Worm (Caenorhabditis elegans): ENCODE results near the gene Y32F6B.9.

Gene Y32F6B.9

DNA sequence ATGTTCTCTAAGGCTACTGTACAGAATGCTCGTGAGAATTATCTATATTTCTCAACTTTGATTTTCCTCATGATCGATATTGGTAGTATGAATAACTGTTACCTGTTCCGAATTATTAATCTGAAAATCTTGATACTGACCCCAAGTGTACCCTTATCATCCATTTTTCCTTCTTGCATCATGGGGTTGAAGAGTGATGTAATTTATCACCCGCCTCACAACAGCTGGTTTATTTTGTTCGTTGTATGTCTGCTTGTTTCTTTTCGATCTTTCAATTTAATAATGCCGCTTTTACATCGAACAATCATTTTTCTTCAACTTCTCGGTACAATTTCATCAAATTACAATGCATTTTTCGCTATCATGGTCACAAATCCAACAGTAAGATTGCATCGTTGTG lies 30.4 kb downstream of the Y32F6B.9 start, which contains the start of gene C35A5.6:
TSS of gene C35A5.6 (plus strand) at position 283 of the 400 bp plus-strand sequence.
- TF ChIP-seq lin-13 (GFP tag; optimal IDR thresholded peaks at IDR 0.05), result no peak
- no peak for TF ChIP-seq php-3 (GFP tag; IDR thresholded peaks at IDR 0.05)
- no peak for TF ChIP-seq mdl-1 (tag; optimal IDR thresholded peaks at IDR 0.05)
- peak; percentile 16 for TF ChIP-seq nhr-28 (tag; optimal IDR thresholded peaks at IDR 0.05)
- no peak for TF ChIP-seq lim-7 (GFP tag; IDR thresholded peaks at IDR 0.05)
- no peak for TF ChIP-seq vab-7 (GFP tag; IDR thresholded peaks at IDR 0.05)
- no peak for TF ChIP-seq nhr-11 (tag; optimal IDR thresholded peaks at IDR 0.05)
- no peak for TF ChIP-seq R02D3.7 (tag; optimal IDR thresholded peaks at IDR 0.05)
- no peak for TF ChIP-seq zfp-3 (GFP tag; conservative IDR thresholded peaks at IDR 0.05)
- TF ChIP-seq dmd-9 (GFP tag; IDR thresholded peaks at IDR 0.05), result no peak
- no peak for TF ChIP-seq tag-97 (GFP tag; IDR thresholded peaks at IDR 0.05)
- TF ChIP-seq ZK546.5 (tag; optimal IDR thresholded peaks at IDR 0.05), result no peak
- no peak for TF ChIP-seq daf-8 (GFP tag; IDR thresholded peaks at IDR 0.05)
- no peak for TF ChIP-seq madf-9 (GFP tag; conservative IDR thresholded peaks at IDR 0.05)
- peak; percentile 52 for TF ChIP-seq hlh-30 (tag; optimal IDR thresholded peaks at IDR 0.05; ENCODE audit: insufficient read depth)
- no peak for TF ChIP-seq cey-2 (tag; optimal IDR thresholded peaks at IDR 0.05; ENCODE audit: borderline replicate concordance, insufficient read depth)
- no peak for TF ChIP-seq mep-1 (tag; optimal IDR thresholded peaks at IDR 0.05)
- no peak for TF ChIP-seq egl-27 (tag; optimal IDR thresholded peaks at IDR 0.05)
- TF ChIP-seq ztf-7 (tag; optimal IDR thresholded peaks at IDR 0.05), result peak; percentile 97

DNA sequence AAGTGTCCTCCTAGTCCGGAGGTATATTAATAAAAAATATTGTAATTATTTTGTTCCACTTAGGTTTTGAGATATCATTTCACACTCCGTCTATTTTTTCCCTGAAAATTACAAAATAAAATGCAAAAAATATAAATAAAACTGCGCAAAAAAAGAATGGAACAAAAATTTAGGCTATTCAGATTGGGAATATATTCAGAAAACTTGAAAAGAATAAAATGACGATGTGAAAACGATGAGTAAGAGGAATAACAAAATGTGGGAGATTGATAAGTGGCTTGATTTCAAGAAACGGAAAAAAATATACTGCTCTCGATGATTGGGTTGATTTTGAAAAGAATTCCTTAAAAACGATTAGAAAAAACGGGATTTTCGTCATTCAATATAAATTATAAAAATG lies 35.8 kb downstream of the Y32F6B.9 start, which contains the start of gene dmsr-8:
TSS of gene dmsr-8 (minus strand) at position 101 of the 400 bp plus-strand sequence.
- TF ChIP-seq unc-62 (GFP tag; optimal IDR thresholded peaks at IDR 0.05 in 1 of 2) (peak in 1 of 2 experiments; percentile 61), unc-62 (tag; optimal IDR thresholded peaks at IDR 0.05) (no peak), mdl-1 (tag; optimal IDR thresholded peaks at IDR 0.05) (no peak)

DNA sequence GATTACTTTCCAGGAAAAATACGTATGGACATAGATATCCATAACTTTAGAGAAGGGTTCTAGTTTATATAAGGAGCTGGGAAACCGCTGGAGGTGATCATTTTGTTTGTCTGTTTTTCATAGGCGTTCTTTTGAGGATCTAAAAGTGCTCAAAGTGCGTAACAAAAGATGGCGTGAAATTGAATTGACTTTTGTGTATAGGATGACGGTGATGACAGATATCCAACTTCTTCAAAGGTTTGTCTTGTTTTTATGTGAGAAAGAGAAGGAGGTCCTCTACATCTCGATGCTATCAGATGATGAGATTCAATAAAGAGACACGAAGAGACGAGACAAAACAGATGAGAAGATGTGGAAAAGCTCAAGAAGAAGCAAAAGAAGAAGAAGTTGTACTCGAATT lies 38.2 kb downstream of the Y32F6B.9 start:
- peak in 1 of 2 experiments; percentile 96 for TF ChIP-seq unc-62 (GFP tag; optimal IDR thresholded peaks at IDR 0.05 in 1 of 2)
- no peak for TF ChIP-seq unc-62 (tag; optimal IDR thresholded peaks at IDR 0.05)
- no peak for TF ChIP-seq lir-3 (tag; optimal IDR thresholded peaks at IDR 0.05)

DNA sequence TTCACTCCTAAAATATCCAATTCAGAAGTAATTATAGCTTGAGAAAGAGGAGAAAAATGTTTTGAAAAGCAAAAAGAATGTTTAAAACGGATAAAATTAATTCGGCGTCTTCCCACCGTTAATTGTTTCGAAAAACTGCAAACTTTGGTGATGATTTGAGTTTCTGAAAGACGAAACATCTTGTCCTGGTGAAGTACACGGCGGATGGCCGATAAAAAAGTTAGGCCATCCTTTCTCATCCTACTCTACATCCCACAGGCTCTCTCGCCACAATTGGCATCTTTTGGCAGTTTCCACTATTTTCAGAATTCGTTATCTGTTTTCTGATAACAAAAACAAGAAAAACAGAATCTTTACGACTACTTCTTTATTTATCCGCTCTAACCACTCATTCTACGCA lies 47.4 kb downstream of the Y32F6B.9 start, which contains the start of the genes C35A5.8 and hda-11:
TSS of gene C35A5.8 (minus strand) at position 7 of the 400 bp plus-strand sequence.
TSS of gene hda-11 (plus strand) at position 283 of the 400 bp plus-strand sequence.
- TF ChIP-seq lsy-2 (tag; optimal IDR thresholded peaks at IDR 0.05) (peak in 1 of 2 experiments; percentile 78), hmg-1.1 (GFP tag; IDR thresholded peaks at IDR 0.05) (peak; percentile 44; the same call in 1 of the 2 replicates), ceh-44 (GFP tag; IDR thresholded peaks at IDR 0.05) (no peak), ceh-62 (tag; optimal IDR thresholded peaks at IDR 0.05) (no peak), fkh-10 (GFP tag; optimal IDR thresholded peaks at IDR 0.05) (no peak), mdl-1 (tag; optimal IDR thresholded peaks at IDR 0.05) (no peak), spr-1 (tag; optimal IDR thresholded peaks at IDR 0.05) (no peak), arid-1 (GFP tag; conservative IDR thresholded peaks at IDR 0.05) (no peak), nhr-237 (tag; optimal IDR thresholded peaks at IDR 0.05) (no peak), pha-4 (GFP tag; IDR thresholded peaks at IDR 0.05) (no peak; the same call in 1 of the 2 replicates), pha-4 (tag; optimal IDR thresholded peaks at IDR 0.05) (no peak), F10B5.3 (tag; optimal IDR thresholded peaks at IDR 0.05) (no peak), T20F7.1 (GFP tag; optimal IDR thresholded peaks at IDR 0.05) (no peak), Y48G9A.11 (GFP tag; IDR thresholded peaks at IDR 0.05) (peak; percentile 48), ztf-11 (tag; optimal IDR thresholded peaks at IDR 0.05) (no peak), F44E2.7 (GFP tag; IDR thresholded peaks at IDR 0.05) (no peak), nhr-6 (tag; optimal IDR thresholded peaks at IDR 0.05) (peak; percentile 32), egl-27 (tag; optimal IDR thresholded peaks at IDR 0.05) (no peak), lin-13 (GFP tag; optimal IDR thresholded peaks at IDR 0.05) (no peak), zag-1 (tag; optimal IDR thresholded peaks at IDR 0.05) (no peak), snpc-1.2 (GFP tag; IDR thresholded peaks at IDR 0.05) (no peak), D1046.2 (GFP tag; IDR thresholded peaks at IDR 0.05) (0 out of 2 replicates have a peak, but pooled peaks have one; percentile 68), hif-1 (tag; optimal IDR thresholded peaks at IDR 0.05) (peak in 1 of 2 experiments; percentile 89), jun-1 (tag; optimal IDR thresholded peaks at IDR 0.05) (no peak), mxl-2 (GFP tag; conservative IDR thresholded peaks at IDR 0.05) (0 out of 2 replicates have a peak, but pooled peaks have one; percentile 27), zfp-3 (GFP tag; conservative IDR thresholded peaks at IDR 0.05) (peak; percentile 46; the same call in 1 of the 2 replicates), daf-8 (GFP tag; IDR thresholded peaks at IDR 0.05) (no peak), nhr-48 (tag; optimal IDR thresholded peaks at IDR 0.05) (peak; percentile 31)
